Fruit fly (Drosophila melanogaster): ENCODE measurements around the gene CG33642.

Gene CG33642

DNA sequence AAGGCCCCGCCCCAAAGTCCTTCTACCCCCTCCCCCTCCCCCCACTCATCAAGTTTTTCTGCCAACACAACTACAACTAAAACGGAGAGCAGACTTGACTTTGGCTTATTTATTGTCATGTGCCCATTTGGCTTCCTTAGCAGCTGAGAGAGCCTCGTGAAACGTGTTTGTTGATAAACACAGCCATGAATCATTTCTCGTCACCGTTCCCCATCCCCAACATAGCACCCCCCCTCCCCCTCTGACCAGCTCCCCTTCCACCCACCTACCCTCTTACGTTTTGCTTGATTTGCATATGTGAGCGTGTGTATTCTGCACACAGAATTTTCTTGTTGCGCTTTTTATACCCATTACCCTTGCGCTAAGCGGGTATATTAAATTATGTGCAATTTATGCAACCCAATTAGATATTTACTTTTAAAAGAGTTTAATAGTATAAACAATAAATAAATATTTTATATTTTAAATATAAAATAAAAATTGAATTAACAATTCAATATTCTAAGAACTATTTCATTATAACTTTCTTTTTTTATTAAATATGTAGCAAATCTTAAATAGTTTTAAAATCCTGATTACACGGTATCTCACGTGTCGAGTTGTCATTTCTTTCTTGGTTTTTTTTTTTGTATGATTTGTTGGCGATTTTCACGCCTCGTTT is 42.1 kb downstream of the CG33642 start (continued):
- TF ChIP-seq Xrp1 (GFP tag; IDR thresholded peaks at IDR 0.05) (peak; percentile 14; the same call in 1 of the 2 replicates), CG13123 (GFP tag; optimal IDR thresholded peaks at IDR 0.05) (no peak), stc (GFP tag; IDR thresholded peaks at IDR 0.05) (no peak), jing (GFP tag; optimal IDR thresholded peaks at IDR 0.05) (no peak), Sox100B (GFP tag; optimal IDR thresholded peaks at IDR 0.05) (peak; percentile 39), hb (GFP tag; IDR thresholded peaks at IDR 0.05; ENCODE audit: partially characterized antibody) (no peak), CG18619 (GFP tag; optimal IDR thresholded peaks at IDR 0.05) (peak; percentile 12), CG4820 (GFP tag; optimal IDR thresholded peaks at IDR 0.05) (no peak), jumu (GFP tag; optimal IDR thresholded peaks at IDR 0.05) (no peak), zfh1 (GFP tag; IDR thresholded peaks at IDR 0.05) (no peak), mld (GFP tag; IDR thresholded peaks at IDR 0.05; ENCODE audit: partially characterized antibody) (no peak), luna (GFP tag; optimal IDR thresholded peaks at IDR 0.05) (no peak), Hr78 (GFP tag; optimal IDR thresholded peaks at IDR 0.05) (no peak), ato (GFP tag; IDR thresholded peaks at IDR 0.05; ENCODE audit: partially characterized antibody) (no peak), CG3726 (GFP tag; IDR thresholded peaks at IDR 0.05) (no peak), CG12659 (GFP tag; optimal IDR thresholded peaks at IDR 0.05) (no peak), repo (GFP tag; optimal IDR thresholded peaks at IDR 0.05) (no peak), pnt (GFP tag; optimal IDR thresholded peaks at IDR 0.05) (no peak), TFAM (GFP tag; optimal IDR thresholded peaks at IDR 0.05) (no peak), ase (GFP tag; IDR thresholded peaks at IDR 0.05) (no peak), trem (tag; optimal IDR thresholded peaks at IDR 0.05) (no peak), CG2120 (GFP tag; optimal IDR thresholded peaks at IDR 0.05) (no peak), ind (GFP tag; optimal IDR thresholded peaks at IDR 0.05) (no peak), lmd (GFP tag; IDR thresholded peaks at IDR 0.05) (no peak), Max (GFP tag; optimal IDR thresholded peaks at IDR 0.05) (no peak), vfl (GFP tag; optimal IDR thresholded peaks at IDR 0.05) (no peak), z (GFP tag; IDR thresholded peaks at IDR 0.05) (no peak), ttk (GFP tag; IDR thresholded peaks at IDR 0.05) (no peak), Dref (GFP tag; IDR thresholded peaks at IDR 0.05) (no peak), Trl (optimal IDR thresholded peaks at IDR 0.05) (no peak), Trl (GFP tag; optimal IDR thresholded peaks at IDR 0.05) (no peak), CG7271 (tag; optimal IDR thresholded peaks at IDR 0.05) (no peak), wek (GFP tag; optimal IDR thresholded peaks at IDR 0.05) (no peak), CG14050 (GFP tag; IDR thresholded peaks at IDR 0.05) (no peak), CG1233 (GFP tag; optimal IDR thresholded peaks at IDR 0.05) (no peak), ap (GFP tag; IDR thresholded peaks at IDR 0.05) (no peak), slou (GFP tag; optimal IDR thresholded peaks at IDR 0.05) (no peak), dm (GFP tag; optimal IDR thresholded peaks at IDR 0.05) (no peak), da (GFP tag; optimal IDR thresholded peaks at IDR 0.05) (no peak), CG17912 (GFP tag; optimal IDR thresholded peaks at IDR 0.05) (no peak), Mrtf (GFP tag; IDR thresholded peaks at IDR 0.05) (no peak), CG11398 (GFP tag; optimal IDR thresholded peaks at IDR 0.05) (no peak), run (tag; optimal IDR thresholded peaks at IDR 0.05) (no peak), CG33213 (GFP tag; optimal IDR thresholded peaks at IDR 0.05) (no peak), Doc2 (GFP tag; IDR thresholded peaks at IDR 0.05) (no peak), gsb-n (tag; optimal IDR thresholded peaks at IDR 0.05) (no peak), CG7786 (GFP tag; optimal IDR thresholded peaks at IDR 0.05) (no peak), shn (GFP tag; optimal IDR thresholded peaks at IDR 0.05) (no peak), CG16813 (GFP tag; IDR thresholded peaks at IDR 0.05; ENCODE audit: partially characterized antibody) (no peak), tup (GFP tag; optimal IDR thresholded peaks at IDR 0.05) (no peak), ems (GFP tag; optimal IDR thresholded peaks at IDR 0.05) (no peak), cg (GFP tag; optimal IDR thresholded peaks at IDR 0.05) (no peak)

Data from whole organism, embryonic.